Worm (Caenorhabditis elegans): Measurements from ENCODE around the gene Y37E11B.1.

ce11 chrIV:3613022-3613605 lies 33.7 kb downstream of the Y37E11B.1 start, which contains the start of gene ltah-1.2:
- TF ChIP-seq him-1 (tag; optimal IDR thresholded peaks at IDR 0.05) (no peak), dao-5 (tag; optimal IDR thresholded peaks at IDR 0.05) (no peak)

Data from whole organism, L4/young adult.